Fruit fly (Drosophila melanogaster) whole organism, embryonic: ENCODE results near the gene Spase12.

ENCODE experiments used
- Bteb2 ChIP-seq: fragments of 200-800 bp; sonication (Bioruptor generic); optimal IDR thresholded peaks from 2 replicates; lab custom pipeline; 2016; ENCODE audit warnings: missing biosample characterization, missing genetic modification characterization
- CG16813 ChIP-seq: fragments of 200-800 bp; sonication (Bioruptor generic); IDR thresholded peaks from 3 replicates; pipeline ENCODE4 v1.3.6; 2022; ENCODE audit warnings: missing biosample characterization, missing genetic modification characterization; ENCODE audit not compliant: partially characterized antibody
- CG16863 ChIP-seq: fragments of 200-800 bp; sonication (Bioruptor generic); optimal IDR thresholded peaks from 3 replicates; lab custom pipeline; 2016; ENCODE audit warnings: missing biosample characterization, missing genetic modification characterization
- CG17361 ChIP-seq: fragments of 200-800 bp; sonication (Bioruptor generic); IDR thresholded peaks from 3 replicates; pipeline ENCODE4 v1.3.6; 2022; ENCODE audit warnings: missing biosample characterization, missing genetic modification characterization

dm6 chr3R:29526565-29526964 lies 35.6 kb upstream of the Spase12 start:
- TF ChIP-seq Bteb2 (GFP tag; lab: Kevin White, UChicago) (no peak), CG16813 (GFP tag; lab: Robert Waterston, UW) (no peak), CG17361 (GFP tag; lab: Robert Waterston, UW) (no peak), CG16863 (no peak)
